Worm (Caenorhabditis elegans): ENCODE data around the gene ZC395.11.

DNA sequence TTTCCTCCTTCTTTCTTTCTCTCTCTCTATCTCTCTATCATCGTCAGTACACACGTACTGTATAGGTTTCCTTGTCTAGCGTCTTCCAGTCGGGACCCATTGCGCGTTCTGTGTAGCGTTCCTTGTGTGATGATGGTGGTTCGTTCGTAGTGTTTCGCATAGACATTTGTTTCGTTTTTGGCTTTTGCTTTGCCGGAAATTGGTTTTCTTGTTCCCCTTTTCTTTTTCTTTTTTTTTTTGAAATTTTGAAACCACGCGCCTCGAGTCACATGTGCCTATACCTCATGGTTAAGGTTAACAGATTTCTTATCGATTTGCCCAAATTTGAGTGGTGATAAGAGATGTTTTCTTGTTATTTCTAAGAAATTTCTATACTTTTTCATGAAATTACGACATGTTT lies 32.5 kb upstream of the ZC395.11 start:
- TF ChIP-seq nfya-1 (tag; optimal IDR thresholded peaks at IDR 0.05) (no peak), sox-4 (tag; optimal IDR thresholded peaks at IDR 0.05) (no peak), che-1 (tag; optimal IDR thresholded peaks at IDR 0.05) (no peak), ceh-45 (GFP tag; IDR thresholded peaks at IDR 0.05) (no peak), odd-2 (tag; optimal IDR thresholded peaks at IDR 0.05) (no peak), nhr-11 (tag; optimal IDR thresholded peaks at IDR 0.05) (no peak), unc-86 (tag; optimal IDR thresholded peaks at IDR 0.05) (no peak), zip-5 (tag; optimal IDR thresholded peaks at IDR 0.05) (no peak), hlh-30 (tag; optimal IDR thresholded peaks at IDR 0.05; ENCODE audit: insufficient read depth) (no peak), pag-3 (tag; optimal IDR thresholded peaks at IDR 0.05; ENCODE audit: borderline replicate concordance) (no peak), pha-4 (tag; optimal IDR thresholded peaks at IDR 0.05) (no peak), lin-11 (tag; optimal IDR thresholded peaks at IDR 0.05) (no peak)

All from whole organism, late embryonic.